Fruit fly (Drosophila melanogaster): Measurements from ENCODE around the gene CG5276.
A peak's percentile ranks its signal among the peaks of the same experiment; 100 is the strongest.

The CG5276 gene

DNA sequence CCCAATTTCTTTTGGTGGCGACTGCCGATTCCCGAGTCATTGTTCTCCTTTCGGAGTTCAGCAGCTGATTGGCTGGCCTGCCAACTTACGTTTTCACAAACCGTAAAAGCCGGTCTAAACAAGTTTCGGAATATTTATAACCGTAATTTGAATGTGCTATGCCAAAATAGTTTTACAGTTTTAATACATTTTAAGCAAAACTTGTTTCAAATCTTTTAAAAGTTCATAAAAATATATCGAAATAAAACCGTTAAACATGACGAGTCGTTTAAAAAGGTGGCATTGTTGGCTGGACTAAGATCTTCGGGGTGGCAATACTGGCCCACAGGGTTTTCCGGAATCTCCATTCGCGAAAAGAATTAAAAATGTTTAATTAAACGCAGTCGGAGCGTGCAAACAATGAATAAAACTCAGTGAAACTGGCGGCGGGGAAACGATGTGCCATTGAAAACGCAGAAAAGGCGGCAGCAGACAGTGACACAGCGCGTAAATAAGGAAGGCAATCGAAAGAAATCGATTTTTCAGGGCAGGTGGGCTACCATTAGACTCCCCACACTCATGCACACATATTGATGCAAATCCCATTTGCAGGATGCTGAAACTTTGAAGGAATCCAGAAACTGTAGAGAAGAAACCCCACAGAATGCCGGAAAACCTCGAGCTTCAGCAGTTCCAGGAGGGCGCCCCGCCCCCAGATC lies 4.1 kb downstream of the CG5276 start, which contains the start of the genes Exd2 and CG5281 (continued):
- TF ChIP-seq fd102C (GFP tag; optimal IDR thresholded peaks at IDR 0.05) (no peak), schlank (tag; optimal IDR thresholded peaks at IDR 0.05) (no peak), Dip3 (GFP tag; optimal IDR thresholded peaks at IDR 0.05) (peak; percentile 50), mam (GFP tag; optimal IDR thresholded peaks at IDR 0.05) (peak; percentile 44), CG4820 (GFP tag; optimal IDR thresholded peaks at IDR 0.05) (no peak), CG11093 (GFP tag; IDR thresholded peaks at IDR 0.05) (no peak), CG4282 (GFP tag; optimal IDR thresholded peaks at IDR 0.05) (no peak), stwl (tag; optimal IDR thresholded peaks at IDR 0.05) (peak; percentile 77), otp (GFP tag; IDR thresholded peaks at IDR 0.05) (0 out of 3 replicates have a peak, but pooled peaks have one; percentile 7), Trl (optimal IDR thresholded peaks at IDR 0.05) (no peak), Trl (GFP tag; optimal IDR thresholded peaks at IDR 0.05) (peak; percentile 45), CG3065 (GFP tag; optimal IDR thresholded peaks at IDR 0.05) (no peak), Atf3 (GFP tag; optimal IDR thresholded peaks at IDR 0.05) (peak; percentile 65), caup (GFP tag; optimal IDR thresholded peaks at IDR 0.05; ENCODE audit: severe bottlenecking) (peak; percentile 51), ken (GFP tag; IDR thresholded peaks at IDR 0.05) (0 out of 3 replicates have a peak, but pooled peaks have one; percentile 38), CG12219 (GFP tag; optimal IDR thresholded peaks at IDR 0.05) (peak; percentile 30), CG11560 (tag; IDR thresholded peaks at IDR 0.05) (no peak), NfI (GFP tag; optimal IDR thresholded peaks at IDR 0.05) (peak; percentile 71), CG6654 (GFP tag; optimal IDR thresholded peaks at IDR 0.05) (no peak), abd-A (tag; optimal IDR thresholded peaks at IDR 0.05) (no peak), lilli (GFP tag; optimal IDR thresholded peaks at IDR 0.05) (peak; percentile 77), CG12942 (GFP tag; optimal IDR thresholded peaks at IDR 0.05) (peak; percentile 20), phol (tag; optimal IDR thresholded peaks at IDR 0.05) (peak; percentile 76), tgo (GFP tag; IDR thresholded peaks at IDR 0.05) (peak; percentile 14; the same call in 1 of the 3 replicates), Spps (tag; optimal IDR thresholded peaks at IDR 0.05) (peak; percentile 18), Ravus (GFP tag; IDR thresholded peaks at IDR 0.05) (no peak), CG12155 (GFP tag; optimal IDR thresholded peaks at IDR 0.05) (peak; percentile 55), HHEX (GFP tag; optimal IDR thresholded peaks at IDR 0.05) (peak; percentile 45), Gsc (GFP tag; IDR thresholded peaks at IDR 0.05) (no peak), ap (GFP tag; IDR thresholded peaks at IDR 0.05) (no peak), CG9727 (GFP tag; optimal IDR thresholded peaks at IDR 0.05) (peak; percentile 49), CG33557 (GFP tag; optimal IDR thresholded peaks at IDR 0.05) (peak; percentile 66), da (GFP tag; optimal IDR thresholded peaks at IDR 0.05) (peak; percentile 29), dmrt99B (tag; optimal IDR thresholded peaks at IDR 0.05) (no peak), Mrtf (GFP tag; IDR thresholded peaks at IDR 0.05) (no peak), CG8924 (tag; optimal IDR thresholded peaks at IDR 0.05) (peak; percentile 38), CG2889 (GFP tag; IDR thresholded peaks at IDR 0.05) (no peak), hth (optimal IDR thresholded peaks at IDR 0.05) (no peak), CG3847 (GFP tag; IDR thresholded peaks at IDR 0.05) (peak; percentile 72), croc (GFP tag; conservative IDR thresholded peaks at IDR 0.05) (no peak), CG31224 (GFP tag; IDR thresholded peaks at IDR 0.05) (no peak), CG11696 (GFP tag; IDR thresholded peaks at IDR 0.05) (no peak), CG6254 (GFP tag; optimal IDR thresholded peaks at IDR 0.05) (peak; percentile 4), lov (optimal IDR thresholded peaks at IDR 0.05) (no peak), lov (GFP tag; IDR thresholded peaks at IDR 0.05) (no peak), CG15011 (GFP tag; optimal IDR thresholded peaks at IDR 0.05) (no peak), her (GFP tag; optimal IDR thresholded peaks at IDR 0.05) (peak; percentile 24), CG7357 (GFP tag; IDR thresholded peaks at IDR 0.05) (no peak), vvl (GFP tag; IDR thresholded peaks at IDR 0.05) (no peak; the same call in 1 of the 2 replicates), Stat92E (GFP tag; optimal IDR thresholded peaks at IDR 0.05) (no peak), CG10321 (GFP tag; IDR thresholded peaks at IDR 0.05) (no peak)

All from whole organism, embryonic.